1 fruit fly cellular context compared by ENCODE assay signal in the genomic region with DNA sequence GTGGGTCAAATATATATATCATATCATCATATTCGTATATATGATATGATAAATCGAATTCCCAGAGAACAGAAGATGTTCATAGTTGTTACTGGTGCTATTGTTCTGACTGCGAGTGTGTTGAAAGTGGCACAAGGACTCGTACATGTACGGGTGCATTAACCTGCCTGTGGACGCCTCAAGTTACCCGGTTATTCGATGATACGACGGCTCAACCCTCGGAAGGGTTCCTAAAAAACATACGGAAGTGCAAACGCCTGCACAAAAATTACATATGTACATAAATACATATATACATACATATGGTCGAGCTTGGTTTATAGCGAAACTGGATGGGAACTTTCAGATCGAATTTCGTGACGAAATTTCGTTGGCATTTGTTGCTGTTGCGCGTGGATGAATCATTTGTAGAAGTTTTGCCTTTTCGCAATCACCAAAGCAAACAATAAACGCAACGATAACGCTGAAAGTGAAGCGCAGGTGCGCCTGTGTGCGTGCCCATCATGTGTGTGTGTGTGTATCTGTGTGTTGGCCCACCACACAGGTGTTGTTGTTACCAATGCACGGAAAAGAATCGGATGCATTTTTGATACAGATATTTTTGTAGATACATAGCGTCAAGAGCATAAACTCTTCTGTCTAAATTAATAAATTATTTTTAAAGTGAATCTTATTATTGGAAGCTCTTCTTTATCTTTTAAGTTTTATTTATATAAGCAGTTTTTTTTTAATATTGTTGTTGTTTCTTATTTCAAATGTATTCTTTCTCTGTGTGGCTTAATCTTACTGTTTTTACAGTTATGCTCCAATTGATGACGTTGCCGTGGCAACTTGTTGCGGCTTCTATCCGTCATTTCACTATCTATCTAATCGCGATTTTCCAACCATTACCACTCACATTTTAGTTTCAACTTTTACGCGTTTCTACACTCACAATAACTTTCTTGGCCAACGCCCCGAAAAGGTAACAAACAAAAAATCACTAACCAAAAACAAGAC.
TF ChIP-seq lines count a peak whose summit lies in the region.

No protein-coding gene starts in this region.

TF ChIP-seq in whole organism, embryonic, 481 proteins besides CTCF, POLR2A, EP300 and RAD21 (continued from another document and continues in another):
- TF ChIP-seq CG2889 (GFP tag; IDR thresholded peaks at IDR 0.05; lab: Robert Waterston, UW) (peak; percentile 58; the same call in 1 of the 3 replicates), Deaf1 (tag; optimal IDR thresholded peaks at IDR 0.05; lab: Kevin White, UChicago) (no peak), fd102C (GFP tag; optimal IDR thresholded peaks at IDR 0.05; lab: Kevin White, UChicago) (no peak), Nf-YC (tag; optimal IDR thresholded peaks at IDR 0.05; lab: Kevin White, UChicago) (peak; percentile 41), HmgZ (tag; optimal IDR thresholded peaks at IDR 0.05; lab: Kevin White, UChicago) (no peak), MBD-R2 (GFP tag; IDR thresholded peaks at IDR 0.05; lab: Robert Waterston, UW) (no peak), CG7357 (GFP tag; IDR thresholded peaks at IDR 0.05; lab: Robert Waterston, UW) (peak; percentile 37; the same call in 1 of the 3 replicates), Atf3 (GFP tag; optimal IDR thresholded peaks at IDR 0.05; lab: Kevin White, UChicago) (no peak), sim (GFP tag; IDR thresholded peaks at IDR 0.05; lab: Robert Waterston, UW) (peak; percentile 32; the same call in 1 of the 2 replicates), Nf-YA (GFP tag; IDR thresholded peaks at IDR 0.05; lab: Robert Waterston, UW) (peak; percentile 39; the same call in 1 of the 2 replicates), h (optimal IDR thresholded peaks at IDR 0.05; lab: Kevin White, UChicago) (no peak), Myb (GFP tag; optimal IDR thresholded peaks at IDR 0.05; lab: Kevin White, UChicago) (no peak), pros (GFP tag; optimal IDR thresholded peaks at IDR 0.05; lab: Kevin White, UChicago) (no peak), Antp (GFP tag; optimal IDR thresholded peaks at IDR 0.05; lab: Kevin White, UChicago) (no peak), sens-2 (GFP tag; IDR thresholded peaks at IDR 0.05; lab: Robert Waterston, UW) (peak; percentile 52; the same call in 1 of the 2 replicates), gcm2 (GFP tag; optimal IDR thresholded peaks at IDR 0.05; lab: Kevin White, UChicago) (no peak), CG12769 (tag; optimal IDR thresholded peaks at IDR 0.05; lab: Kevin White, UChicago) (no peak), hkb (optimal IDR thresholded peaks at IDR 0.05; lab: Kevin White, UChicago) (no peak), hkb (GFP tag; IDR thresholded peaks at IDR 0.05; lab: Robert Waterston, UW) (peak; percentile 84), CG7745 (tag; optimal IDR thresholded peaks at IDR 0.05; lab: Kevin White, UChicago) (no peak), NFAT (GFP tag; IDR thresholded peaks at IDR 0.05; lab: Robert Waterston, UW) (no peak), CG10654 (GFP tag; optimal IDR thresholded peaks at IDR 0.05; lab: Kevin White, UChicago) (peak; percentile 35), ap (GFP tag; IDR thresholded peaks at IDR 0.05; lab: Robert Waterston, UW) (peak; percentile 82), danr (GFP tag; IDR thresholded peaks at IDR 0.05; lab: Robert Waterston, UW) (peak; percentile 68), mam (GFP tag; optimal IDR thresholded peaks at IDR 0.05; lab: Kevin White, UChicago) (no peak), fu2 (GFP tag; optimal IDR thresholded peaks at IDR 0.05; lab: Kevin White, UChicago) (no peak), Ssrp (tag; optimal IDR thresholded peaks at IDR 0.05; lab: Kevin White, UChicago) (peak; percentile 72), Bgb (GFP tag; IDR thresholded peaks at IDR 0.05; lab: Robert Waterston, UW; ENCODE audit: partially characterized antibody) (no peak), CG2678 (tag; optimal IDR thresholded peaks at IDR 0.05; lab: Kevin White, UChicago) (peak; percentile 86), D (optimal IDR thresholded peaks at IDR 0.05; lab: Kevin White, UChicago) (no peak), D (GFP tag; optimal IDR thresholded peaks at IDR 0.05; lab: Kevin White, UChicago) (peak; percentile 72), CG4820 (GFP tag; optimal IDR thresholded peaks at IDR 0.05; lab: Kevin White, UChicago) (peak; percentile 70), CG8765 (GFP tag; IDR thresholded peaks at IDR 0.05; lab: Robert Waterston, UW) (peak; percentile 58), odd (GFP tag; optimal IDR thresholded peaks at IDR 0.05; lab: Kevin White, UChicago) (peak; percentile 59), Hmx (GFP tag; optimal IDR thresholded peaks at IDR 0.05; lab: Kevin White, UChicago) (no peak), eyg (GFP tag; optimal IDR thresholded peaks at IDR 0.05; lab: Kevin White, UChicago) (peak; percentile 5), CG10267 (tag; optimal IDR thresholded peaks at IDR 0.05; lab: Kevin White, UChicago) (peak; percentile 72), CG10147 (GFP tag; optimal IDR thresholded peaks at IDR 0.05; lab: Kevin White, UChicago) (no peak), Six4 (GFP tag; optimal IDR thresholded peaks at IDR 0.05; lab: Kevin White, UChicago) (peak; percentile 49), CG11560 (tag; IDR thresholded peaks at IDR 0.05; lab: Robert Waterston, UW) (0 out of 3 replicates have a peak, but pooled peaks have one; percentile 15), C15 (GFP tag; IDR thresholded peaks at IDR 0.05; lab: Robert Waterston, UW) (peak; percentile 67; the same call in 2 of the 3 replicates), tgo (GFP tag; IDR thresholded peaks at IDR 0.05; lab: Robert Waterston, UW) (peak; percentile 87), fd3F (GFP tag; optimal IDR thresholded peaks at IDR 0.05; lab: Kevin White, UChicago) (peak; percentile 43), Mes4 (GFP tag; optimal IDR thresholded peaks at IDR 0.05; lab: Kevin White, UChicago) (peak; percentile 19), B-H2 (GFP tag; optimal IDR thresholded peaks at IDR 0.05; lab: Kevin White, UChicago) (no peak), CG4282 (GFP tag; optimal IDR thresholded peaks at IDR 0.05; lab: Kevin White, UChicago) (no peak), CG3726 (GFP tag; IDR thresholded peaks at IDR 0.05; lab: Robert Waterston, UW) (0 out of 3 replicates have a peak, but pooled peaks have one; percentile 50), hb (GFP tag; IDR thresholded peaks at IDR 0.05; lab: Robert Waterston, UW; ENCODE audit: partially characterized antibody) (no peak), Ets65A (GFP tag; lab: Kevin White, UChicago) (peak; percentile 88), CG14050 (GFP tag; IDR thresholded peaks at IDR 0.05; lab: Robert Waterston, UW) (peak; percentile 72), Hr78 (GFP tag; optimal IDR thresholded peaks at IDR 0.05; lab: Kevin White, UChicago) (no peak), psq (GFP tag; optimal IDR thresholded peaks at IDR 0.05; lab: Kevin White, UChicago) (no peak), Abd-B (GFP tag; optimal IDR thresholded peaks at IDR 0.05; lab: Kevin White, UChicago) (peak; percentile 55), nerfin-2 (GFP tag; IDR thresholded peaks at IDR 0.05; lab: Robert Waterston, UW; ENCODE audit: partially characterized antibody) (no peak), Meics (GFP tag; optimal IDR thresholded peaks at IDR 0.05; lab: Kevin White, UChicago) (peak; percentile 62), CG17802 (tag; optimal IDR thresholded peaks at IDR 0.05; lab: Kevin White, UChicago) (peak; percentile 13), exex (tag; optimal IDR thresholded peaks at IDR 0.05; lab: Kevin White, UChicago) (no peak), CkIIα-i1 (GFP tag; IDR thresholded peaks at IDR 0.05; lab: Robert Waterston, UW) (no peak), CG12299 (tag; optimal IDR thresholded peaks at IDR 0.05; lab: Kevin White, UChicago) (peak; percentile 17), CG12744 (GFP tag; optimal IDR thresholded peaks at IDR 0.05; lab: Kevin White, UChicago) (no peak), CG7271 (tag; optimal IDR thresholded peaks at IDR 0.05; lab: Kevin White, UChicago) (peak; percentile 1), HmgD (GFP tag; optimal IDR thresholded peaks at IDR 0.05; lab: Kevin White, UChicago) (no peak), CG12155 (GFP tag; optimal IDR thresholded peaks at IDR 0.05; lab: Kevin White, UChicago) (peak; percentile 53), E2f2 (GFP tag; IDR thresholded peaks at IDR 0.05; lab: Robert Waterston, UW) (peak; percentile 46; the same call in 1 of the 2 replicates), Sox100B (GFP tag; optimal IDR thresholded peaks at IDR 0.05; lab: Kevin White, UChicago) (peak; percentile 83), cato (GFP tag; optimal IDR thresholded peaks at IDR 0.05; lab: Kevin White, UChicago; ENCODE audit: borderline replicate concordance) (peak; percentile 60), CG7928 (GFP tag; optimal IDR thresholded peaks at IDR 0.05; lab: Kevin White, UChicago) (no peak), jing (GFP tag; optimal IDR thresholded peaks at IDR 0.05; lab: Kevin White, UChicago) (no peak), CG17568 (GFP tag; optimal IDR thresholded peaks at IDR 0.05; lab: Kevin White, UChicago) (no peak), Optix (GFP tag; IDR thresholded peaks at IDR 0.05; lab: Robert Waterston, UW) (peak; percentile 45; the same call in 1 of the 3 replicates), CG30020 (tag; optimal IDR thresholded peaks at IDR 0.05; lab: Kevin White, UChicago) (peak; percentile 8), CG7372 (GFP tag; IDR thresholded peaks at IDR 0.05; lab: Robert Waterston, UW) (peak; percentile 70), Elba2 (GFP tag; optimal IDR thresholded peaks at IDR 0.05; lab: Kevin White, UChicago) (peak; percentile 10), fd64A (GFP tag; optimal IDR thresholded peaks at IDR 0.05; lab: Kevin White, UChicago) (no peak), Fer3 (tag; optimal IDR thresholded peaks at IDR 0.05; lab: Kevin White, UChicago) (peak; percentile 58), grau (tag; optimal IDR thresholded peaks at IDR 0.05; lab: Kevin White, UChicago) (peak; percentile 75), CG7839 (tag; optimal IDR thresholded peaks at IDR 0.05; lab: Kevin White, UChicago) (peak; percentile 80), CG14710 (tag; optimal IDR thresholded peaks at IDR 0.05; lab: Kevin White, UChicago) (peak; percentile 71), pho (GFP tag; optimal IDR thresholded peaks at IDR 0.05; lab: Kevin White, UChicago) (no peak), Asciz (GFP tag; optimal IDR thresholded peaks at IDR 0.05; lab: Kevin White, UChicago) (peak; percentile 69), CG4617 (GFP tag; optimal IDR thresholded peaks at IDR 0.05; lab: Kevin White, UChicago; ENCODE audit: borderline replicate concordance) (peak; percentile 3), CG10979 (tag; optimal IDR thresholded peaks at IDR 0.05; lab: Kevin White, UChicago) (peak; percentile 76), mld (GFP tag; IDR thresholded peaks at IDR 0.05; lab: Robert Waterston, UW; ENCODE audit: partially characterized antibody) (no peak), p53 (GFP tag; optimal IDR thresholded peaks at IDR 0.05; lab: Kevin White, UChicago) (no peak), pfk (GFP tag; optimal IDR thresholded peaks at IDR 0.05; lab: Kevin White, UChicago) (no peak), her (GFP tag; optimal IDR thresholded peaks at IDR 0.05; lab: Kevin White, UChicago) (no peak), gce (GFP tag; IDR thresholded peaks at IDR 0.05; lab: Robert Waterston, UW) (peak; percentile 65; the same call in 1 of the 3 replicates), otp (GFP tag; IDR thresholded peaks at IDR 0.05; lab: Robert Waterston, UW) (peak; percentile 57; the same call in 1 of the 3 replicates), CG6254 (GFP tag; optimal IDR thresholded peaks at IDR 0.05; lab: Kevin White, UChicago) (peak; percentile 72), NfI (GFP tag; optimal IDR thresholded peaks at IDR 0.05; lab: Kevin White, UChicago) (peak; percentile 44), slp2 (GFP tag; optimal IDR thresholded peaks at IDR 0.05; lab: Kevin White, UChicago) (no peak), HLH4C (GFP tag; IDR thresholded peaks at IDR 0.05; lab: Robert Waterston, UW; ENCODE audit: partially characterized antibody) (no peak), ash1 (GFP tag; optimal IDR thresholded peaks at IDR 0.05; lab: Kevin White, UChicago) (no peak), CG10565 (GFP tag; optimal IDR thresholded peaks at IDR 0.05; lab: Kevin White, UChicago) (no peak), lola (GFP tag; optimal IDR thresholded peaks at IDR 0.05; lab: Kevin White, UChicago) (peak in 1 of 3 experiments; percentile 82), corto (GFP tag; optimal IDR thresholded peaks at IDR 0.05; lab: Kevin White, UChicago) (no peak), az2 (GFP tag; optimal IDR thresholded peaks at IDR 0.05; lab: Kevin White, UChicago) (peak; percentile 66), nerfin-1 (tag; optimal IDR thresholded peaks at IDR 0.05; lab: Kevin White, UChicago) (peak; percentile 58), Poxn (GFP tag; IDR thresholded peaks at IDR 0.05; lab: Robert Waterston, UW) (no peak), tin (GFP tag; optimal IDR thresholded peaks at IDR 0.05; lab: Kevin White, UChicago) (peak; percentile 55), Nf-YB (GFP tag; optimal IDR thresholded peaks at IDR 0.05; lab: Kevin White, UChicago) (peak; percentile 54), vvl (GFP tag; IDR thresholded peaks at IDR 0.05; lab: Robert Waterston, UW) (peak; percentile 90), wor (GFP tag; IDR thresholded peaks at IDR 0.05; lab: Robert Waterston, UW) (peak; percentile 84), da (GFP tag; optimal IDR thresholded peaks at IDR 0.05; lab: Kevin White, UChicago) (no peak), dpn (GFP tag; optimal IDR thresholded peaks at IDR 0.05; lab: Kevin White, UChicago) (peak; percentile 15 to 64), Adf1 (GFP tag; IDR thresholded peaks at IDR 0.05; lab: Robert Waterston, UW) (no peak; the same call in 1 of the 2 replicates), nom (GFP tag; optimal IDR thresholded peaks at IDR 0.05; lab: Kevin White, UChicago) (no peak), inv (GFP tag; IDR thresholded peaks at IDR 0.05; lab: Robert Waterston, UW; ENCODE audit: partially characterized antibody) (no peak), ham (GFP tag; IDR thresholded peaks at IDR 0.05; lab: Robert Waterston, UW) (no peak), row (GFP tag; IDR thresholded peaks at IDR 0.05; lab: Robert Waterston, UW) (peak; percentile 89), CG10431 (GFP tag; optimal IDR thresholded peaks at IDR 0.05; lab: Kevin White, UChicago) (no peak), gt (GFP tag; IDR thresholded peaks at IDR 0.05; lab: Robert Waterston, UW) (peak; percentile 39; the same call in 1 of the 2 replicates), slou (GFP tag; optimal IDR thresholded peaks at IDR 0.05; lab: Kevin White, UChicago) (peak; percentile 16), CoRest (tag; optimal IDR thresholded peaks at IDR 0.05; lab: Kevin White, UChicago) (peak; percentile 78), HHEX (GFP tag; optimal IDR thresholded peaks at IDR 0.05; lab: Kevin White, UChicago) (peak; percentile 58), chm (GFP tag; IDR thresholded peaks at IDR 0.05; lab: Robert Waterston, UW) (no peak), CG15011 (GFP tag; optimal IDR thresholded peaks at IDR 0.05; lab: Kevin White, UChicago) (no peak), dm (GFP tag; optimal IDR thresholded peaks at IDR 0.05; lab: Kevin White, UChicago) (no peak), CG2202 (tag; optimal IDR thresholded peaks at IDR 0.05; lab: Kevin White, UChicago) (peak; percentile 25)
